ENCODE assay signal across 1 fruit fly cellular context in genomic region chrX:8709234-8709843, dm6.
TF ChIP-seq lines count a peak whose summit lies in the region.

TSS of gene Hexo2 (plus strand) at chrX:8709652.

TF ChIP-seq in whole organism, embryonic, 481 proteins besides CTCF, POLR2A, EP300 and RAD21 (continued from another document and continues in another):
- TF ChIP-seq CG17568 (GFP tag; optimal IDR thresholded peaks at IDR 0.05; lab: Kevin White, UChicago) (peak; percentile 82), CG10431 (GFP tag; optimal IDR thresholded peaks at IDR 0.05; lab: Kevin White, UChicago) (peak; percentile 63), gcm2 (GFP tag; optimal IDR thresholded peaks at IDR 0.05; lab: Kevin White, UChicago) (peak; percentile 82), CG15011 (GFP tag; optimal IDR thresholded peaks at IDR 0.05; lab: Kevin White, UChicago) (peak; percentile 73), HLH3B (GFP tag; IDR thresholded peaks at IDR 0.05; lab: Robert Waterston, UW) (peak; percentile 97), chn (GFP tag; optimal IDR thresholded peaks at IDR 0.05; lab: Kevin White, UChicago) (peak; percentile 94), CG10654 (GFP tag; optimal IDR thresholded peaks at IDR 0.05; lab: Kevin White, UChicago) (peak; percentile 95), MESR4 (GFP tag; optimal IDR thresholded peaks at IDR 0.05; lab: Kevin White, UChicago) (peak; percentile 32), shn (GFP tag; optimal IDR thresholded peaks at IDR 0.05; lab: Kevin White, UChicago) (peak; percentile 87), CG10267 (tag; optimal IDR thresholded peaks at IDR 0.05; lab: Kevin White, UChicago) (peak; percentile 81), CG18764 (GFP tag; optimal IDR thresholded peaks at IDR 0.05; lab: Kevin White, UChicago) (peak; percentile 88), ro (GFP tag; IDR thresholded peaks at IDR 0.05; lab: Robert Waterston, UW) (peak; percentile 88), slp2 (GFP tag; optimal IDR thresholded peaks at IDR 0.05; lab: Kevin White, UChicago) (peak; percentile 94), p53 (GFP tag; optimal IDR thresholded peaks at IDR 0.05; lab: Kevin White, UChicago) (peak; percentile 82), YL-1 (GFP tag; optimal IDR thresholded peaks at IDR 0.05; lab: Kevin White, UChicago) (peak; percentile 37), ato (GFP tag; IDR thresholded peaks at IDR 0.05; lab: Robert Waterston, UW; ENCODE audit: partially characterized antibody) (no peak), repo (GFP tag; optimal IDR thresholded peaks at IDR 0.05; lab: Kevin White, UChicago) (peak; percentile 93), Usf (GFP tag; optimal IDR thresholded peaks at IDR 0.05; lab: Kevin White, UChicago) (peak; percentile 63), CG8478 (optimal IDR thresholded peaks at IDR 0.05; lab: Kevin White, UChicago) (no peak), gsb-n (tag; optimal IDR thresholded peaks at IDR 0.05; lab: Kevin White, UChicago) (peak; percentile 88), CG16813 (GFP tag; IDR thresholded peaks at IDR 0.05; lab: Robert Waterston, UW; ENCODE audit: partially characterized antibody) (no peak), z (GFP tag; IDR thresholded peaks at IDR 0.05; lab: Robert Waterston, UW) (peak; percentile 53; the same call in 1 of the 3 replicates), CG10147 (GFP tag; optimal IDR thresholded peaks at IDR 0.05; lab: Kevin White, UChicago) (peak; percentile 75), CG7963 (GFP tag; IDR thresholded peaks at IDR 0.05; lab: Robert Waterston, UW; ENCODE audit: partially characterized antibody) (no peak), abd-A (tag; optimal IDR thresholded peaks at IDR 0.05; lab: Kevin White, UChicago) (no peak), Optix (GFP tag; IDR thresholded peaks at IDR 0.05; lab: Robert Waterston, UW) (peak; percentile 97), B-H1 (GFP tag; IDR thresholded peaks at IDR 0.05; lab: Robert Waterston, UW) (peak; percentile 94), CG2875 (GFP tag; optimal IDR thresholded peaks at IDR 0.05; lab: Kevin White, UChicago) (peak; percentile 95), psq (GFP tag; optimal IDR thresholded peaks at IDR 0.05; lab: Kevin White, UChicago) (peak; percentile 77), CG11398 (GFP tag; optimal IDR thresholded peaks at IDR 0.05; lab: Kevin White, UChicago) (peak; percentile 90), Six4 (GFP tag; optimal IDR thresholded peaks at IDR 0.05; lab: Kevin White, UChicago) (peak; percentile 93), CG17385 (GFP tag; optimal IDR thresholded peaks at IDR 0.05; lab: Kevin White, UChicago) (peak; percentile 88), Ravus (GFP tag; IDR thresholded peaks at IDR 0.05; lab: Robert Waterston, UW) (peak; percentile 85), Lhr (GFP tag; optimal IDR thresholded peaks at IDR 0.05; lab: Kevin White, UChicago) (peak; percentile 81), nom (GFP tag; optimal IDR thresholded peaks at IDR 0.05; lab: Kevin White, UChicago) (peak; percentile 89), croc (GFP tag; conservative IDR thresholded peaks at IDR 0.05; lab: Robert Waterston, UW) (peak; percentile 94), Atf6 (GFP tag; IDR thresholded peaks at IDR 0.05; lab: Robert Waterston, UW) (peak; percentile 86), CG6272 (GFP tag; IDR thresholded peaks at IDR 0.05; lab: Robert Waterston, UW) (peak; percentile 92), wor (GFP tag; IDR thresholded peaks at IDR 0.05; lab: Robert Waterston, UW) (peak; percentile 93), grn (GFP tag; optimal IDR thresholded peaks at IDR 0.05; lab: Kevin White, UChicago) (peak; percentile 9), HmgD (GFP tag; optimal IDR thresholded peaks at IDR 0.05; lab: Kevin White, UChicago) (peak; percentile 85), CG13894 (tag; optimal IDR thresholded peaks at IDR 0.05; lab: Kevin White, UChicago) (no peak), Ada2b (GFP tag; IDR thresholded peaks at IDR 0.05; lab: Robert Waterston, UW) (peak; percentile 93), Spps (tag; optimal IDR thresholded peaks at IDR 0.05; lab: Kevin White, UChicago) (peak; percentile 65), Hr3 (GFP tag; optimal IDR thresholded peaks at IDR 0.05; lab: Kevin White, UChicago) (peak; percentile 92), CG12219 (GFP tag; optimal IDR thresholded peaks at IDR 0.05; lab: Kevin White, UChicago) (peak; percentile 92), sens (GFP tag; lab: Kevin White, UChicago) (peak; percentile 99), luna (GFP tag; optimal IDR thresholded peaks at IDR 0.05; lab: Kevin White, UChicago) (peak; percentile 78), bowl (GFP tag; IDR thresholded peaks at IDR 0.05; lab: Robert Waterston, UW) (peak; percentile 91), CG7786 (GFP tag; optimal IDR thresholded peaks at IDR 0.05; lab: Kevin White, UChicago) (peak; percentile 88), CG7357 (GFP tag; IDR thresholded peaks at IDR 0.05; lab: Robert Waterston, UW) (peak; percentile 84; the same call in 2 of the 3 replicates), CG17361 (GFP tag; IDR thresholded peaks at IDR 0.05; lab: Robert Waterston, UW) (peak; percentile 91), row (GFP tag; IDR thresholded peaks at IDR 0.05; lab: Robert Waterston, UW) (peak; percentile 95), bab2 (GFP tag; optimal IDR thresholded peaks at IDR 0.05; lab: Kevin White, UChicago) (peak; percentile 92), CG17328 (GFP tag; IDR thresholded peaks at IDR 0.05; lab: Robert Waterston, UW) (peak; percentile 97), Sin3A (optimal IDR thresholded peaks at IDR 0.05; lab: Kevin White, UChicago) (no peak), Atf3 (GFP tag; optimal IDR thresholded peaks at IDR 0.05; lab: Kevin White, UChicago) (peak; percentile 95), CG8281 (tag; optimal IDR thresholded peaks at IDR 0.05; lab: Kevin White, UChicago) (peak; percentile 81), pfk (GFP tag; optimal IDR thresholded peaks at IDR 0.05; lab: Kevin White, UChicago) (no peak), CG2199 (GFP tag; IDR thresholded peaks at IDR 0.05; lab: Robert Waterston, UW) (peak; percentile 97), CG17186 (GFP tag; optimal IDR thresholded peaks at IDR 0.05; lab: Kevin White, UChicago) (peak; percentile 83), scrt (GFP tag; optimal IDR thresholded peaks at IDR 0.05; lab: Kevin White, UChicago) (peak; percentile 71), CG7372 (GFP tag; IDR thresholded peaks at IDR 0.05; lab: Robert Waterston, UW) (peak; percentile 89), Mad (GFP tag; optimal IDR thresholded peaks at IDR 0.05; lab: Kevin White, UChicago) (peak; percentile 92), Neu2 (GFP tag; optimal IDR thresholded peaks at IDR 0.05; lab: Kevin White, UChicago; ENCODE audit: borderline replicate concordance) (peak; percentile 28), klu (GFP tag; IDR thresholded peaks at IDR 0.05; lab: Robert Waterston, UW) (peak; percentile 86), CG11093 (GFP tag; IDR thresholded peaks at IDR 0.05; lab: Robert Waterston, UW) (peak; percentile 94), CG15696 (tag; optimal IDR thresholded peaks at IDR 0.05; lab: Kevin White, UChicago) (peak; percentile 76), trh (GFP tag; optimal IDR thresholded peaks at IDR 0.05; lab: Kevin White, UChicago) (peak; percentile 72), CkIIα-i1 (GFP tag; IDR thresholded peaks at IDR 0.05; lab: Robert Waterston, UW) (peak; percentile 79; the same call in 1 of the 2 replicates), CG8924 (tag; optimal IDR thresholded peaks at IDR 0.05; lab: Kevin White, UChicago) (peak; percentile 89), Pdp1 (GFP tag; optimal IDR thresholded peaks at IDR 0.05; lab: Kevin White, UChicago) (peak; percentile 92 to 94), nerfin-1 (tag; optimal IDR thresholded peaks at IDR 0.05; lab: Kevin White, UChicago) (peak; percentile 86), CG34376 (GFP tag; optimal IDR thresholded peaks at IDR 0.05; lab: Kevin White, UChicago) (peak; percentile 40), CG11504 (tag; optimal IDR thresholded peaks at IDR 0.05; lab: Kevin White, UChicago) (peak; percentile 94), CG7839 (tag; optimal IDR thresholded peaks at IDR 0.05; lab: Kevin White, UChicago) (peak; percentile 92), E2f2 (GFP tag; IDR thresholded peaks at IDR 0.05; lab: Robert Waterston, UW) (peak; percentile 74), schlank (tag; optimal IDR thresholded peaks at IDR 0.05; lab: Kevin White, UChicago) (peak; percentile 53), org-1 (GFP tag; optimal IDR thresholded peaks at IDR 0.05; lab: Kevin White, UChicago) (peak; percentile 92), CG9437 (GFP tag; optimal IDR thresholded peaks at IDR 0.05; lab: Kevin White, UChicago) (peak; percentile 72), ase (GFP tag; IDR thresholded peaks at IDR 0.05; lab: Robert Waterston, UW) (peak; percentile 96), CG2202 (tag; optimal IDR thresholded peaks at IDR 0.05; lab: Kevin White, UChicago) (peak; percentile 83), D (optimal IDR thresholded peaks at IDR 0.05; lab: Kevin White, UChicago) (no peak), D (GFP tag; optimal IDR thresholded peaks at IDR 0.05; lab: Kevin White, UChicago) (peak; percentile 94), Trl (optimal IDR thresholded peaks at IDR 0.05; lab: Kevin White, UChicago) (peak in 1 of 2 experiments; percentile 18), Trl (GFP tag; optimal IDR thresholded peaks at IDR 0.05; lab: Kevin White, UChicago) (peak; percentile 91), CG18262 (tag; optimal IDR thresholded peaks at IDR 0.05; lab: Kevin White, UChicago) (peak; percentile 91), CG5245 (GFP tag; optimal IDR thresholded peaks at IDR 0.05; lab: Kevin White, UChicago) (peak; percentile 97), peb (GFP tag; IDR thresholded peaks at IDR 0.05; lab: Robert Waterston, UW) (peak; percentile 89), tna (GFP tag; IDR thresholded peaks at IDR 0.05; lab: Robert Waterston, UW; ENCODE audit: partially characterized antibody) (no peak), CG6791 (GFP tag; IDR thresholded peaks at IDR 0.05; lab: Robert Waterston, UW; ENCODE audit: partially characterized antibody) (no peak), CG4424 (GFP tag; optimal IDR thresholded peaks at IDR 0.05; lab: Kevin White, UChicago) (peak; percentile 94), CG10959 (GFP tag; IDR thresholded peaks at IDR 0.05; lab: Robert Waterston, UW) (peak; percentile 94), pzg (GFP tag; optimal IDR thresholded peaks at IDR 0.05; lab: Kevin White, UChicago) (peak; percentile 9), dmrt11E (tag; optimal IDR thresholded peaks at IDR 0.05; lab: Kevin White, UChicago) (peak; percentile 83), Blimp-1 (GFP tag; optimal IDR thresholded peaks at IDR 0.05; lab: Kevin White, UChicago) (peak; percentile 92), PHDP (tag; optimal IDR thresholded peaks at IDR 0.05; lab: Kevin White, UChicago) (peak; percentile 86), tx (GFP tag; optimal IDR thresholded peaks at IDR 0.05; lab: Kevin White, UChicago) (peak; percentile 90), CG5953 (GFP tag; IDR thresholded peaks at IDR 0.05; lab: Robert Waterston, UW) (peak; percentile 97), CG3065 (GFP tag; optimal IDR thresholded peaks at IDR 0.05; lab: Kevin White, UChicago) (peak; percentile 81), CG4730 (GFP tag; IDR thresholded peaks at IDR 0.05; lab: Robert Waterston, UW) (peak; percentile 92), CG9609 (GFP tag; optimal IDR thresholded peaks at IDR 0.05; lab: Kevin White, UChicago) (peak; percentile 91), Rx (GFP tag; IDR thresholded peaks at IDR 0.05; lab: Robert Waterston, UW) (peak; percentile 97), CG31224 (GFP tag; IDR thresholded peaks at IDR 0.05; lab: Robert Waterston, UW) (peak; percentile 72), CG13123 (GFP tag; optimal IDR thresholded peaks at IDR 0.05; lab: Kevin White, UChicago) (peak; percentile 83), tup (GFP tag; optimal IDR thresholded peaks at IDR 0.05; lab: Kevin White, UChicago) (peak; percentile 85), mld (GFP tag; IDR thresholded peaks at IDR 0.05; lab: Robert Waterston, UW; ENCODE audit: partially characterized antibody) (no peak), pnt (GFP tag; optimal IDR thresholded peaks at IDR 0.05; lab: Kevin White, UChicago) (peak; percentile 97), CG16863 (GFP tag; optimal IDR thresholded peaks at IDR 0.05; lab: Kevin White, UChicago) (peak; percentile 96), CG7556 (GFP tag; optimal IDR thresholded peaks at IDR 0.05; lab: Kevin White, UChicago) (peak; percentile 87), ranshi (GFP tag; IDR thresholded peaks at IDR 0.05; lab: Robert Waterston, UW) (peak; percentile 92), CG4328 (GFP tag; optimal IDR thresholded peaks at IDR 0.05; lab: Kevin White, UChicago) (peak; percentile 63), CG10274 (GFP tag; optimal IDR thresholded peaks at IDR 0.05; lab: Kevin White, UChicago) (peak; percentile 70), tap (tag; optimal IDR thresholded peaks at IDR 0.05; lab: Kevin White, UChicago) (peak; percentile 90), CG2678 (tag; optimal IDR thresholded peaks at IDR 0.05; lab: Kevin White, UChicago) (peak; percentile 91), wek (GFP tag; optimal IDR thresholded peaks at IDR 0.05; lab: Kevin White, UChicago) (peak; percentile 84), Bteb2 (GFP tag; optimal IDR thresholded peaks at IDR 0.05; lab: Kevin White, UChicago) (peak; percentile 66), CG15601 (tag; optimal IDR thresholded peaks at IDR 0.05; lab: Kevin White, UChicago) (peak; percentile 87), gro (GFP tag; optimal IDR thresholded peaks at IDR 0.05; lab: Kevin White, UChicago) (peak; percentile 43), Rfx (GFP tag; IDR thresholded peaks at IDR 0.05; lab: Robert Waterston, UW) (peak; percentile 92), BtbVII (GFP tag; optimal IDR thresholded peaks at IDR 0.05; lab: Kevin White, UChicago) (peak; percentile 77), CG2712 (tag; optimal IDR thresholded peaks at IDR 0.05; lab: Kevin White, UChicago) (peak; percentile 94), ATbp (GFP tag; optimal IDR thresholded peaks at IDR 0.05; lab: Kevin White, UChicago) (peak; percentile 97), stc (GFP tag; IDR thresholded peaks at IDR 0.05; lab: Robert Waterston, UW) (peak; percentile 96), Hmx (GFP tag; optimal IDR thresholded peaks at IDR 0.05; lab: Kevin White, UChicago) (peak; percentile 52), Mes4 (GFP tag; optimal IDR thresholded peaks at IDR 0.05; lab: Kevin White, UChicago) (peak; percentile 94), maf-S (GFP tag; optimal IDR thresholded peaks at IDR 0.05; lab: Kevin White, UChicago) (peak; percentile 85), Atf-2 (GFP tag; optimal IDR thresholded peaks at IDR 0.05; lab: Kevin White, UChicago) (peak; percentile 94), lilli (GFP tag; optimal IDR thresholded peaks at IDR 0.05; lab: Kevin White, UChicago) (peak; percentile 90), zen (tag; optimal IDR thresholded peaks at IDR 0.05; lab: Kevin White, UChicago) (peak; percentile 83), HLHmδ (GFP tag; optimal IDR thresholded peaks at IDR 0.05; lab: Kevin White, UChicago) (no peak), CG17802 (tag; optimal IDR thresholded peaks at IDR 0.05; lab: Kevin White, UChicago) (peak; percentile 86)
